Worm (Caenorhabditis elegans) whole organism, L4/young adult: Measurements from ENCODE around the gene srx-73.

ENCODE experiments used
- dao-5 ChIP-seq: sonication (generic microtip); optimal IDR thresholded peaks from 2 replicates; lab custom pipeline; 2016; ENCODE audit warnings: missing genotype, missing genetic modification characterization, moderate library complexity, missing compliant biosample characterization
- him-1 ChIP-seq: sonication (generic microtip); optimal IDR thresholded peaks from 2 replicates; lab custom pipeline; 2016; ENCODE audit warnings: missing genotype, missing genetic modification reagents, missing genetic modification characterization, missing compliant biosample characterization

DNA sequence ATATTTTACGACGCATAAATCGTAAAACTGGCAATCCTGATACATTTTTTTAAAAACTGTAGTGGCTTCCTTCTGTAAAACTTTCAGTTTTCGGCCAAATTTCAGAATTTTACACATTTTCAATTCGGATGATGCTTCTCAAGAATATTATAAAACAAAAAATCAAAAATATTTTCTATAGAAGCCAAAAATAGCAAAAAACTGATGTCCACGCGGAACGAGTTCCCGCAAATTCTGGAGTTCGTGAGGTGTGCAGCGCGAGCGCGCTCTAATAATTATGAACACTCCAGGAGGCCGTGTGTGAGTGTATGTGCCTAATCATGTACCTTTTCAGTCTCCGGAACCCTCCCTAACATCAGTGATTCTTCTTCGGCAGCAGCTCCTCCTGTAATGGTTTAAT, 48.3 kb downstream of the srx-73 start, which contains the start of gene sumv-2:
- TF ChIP-seq dao-5 (tag; lab: Kevin White, UChicago) (no peak), him-1 (no peak)
